Worm (Caenorhabditis elegans): ENCODE data around the gene H04D03.4.

Gene H04D03.4

ce11 chrIII:10407198-10407663 lies 43.7 kb downstream of the H04D03.4 start, which contains the start of gene hat-1 (continued):
- TF ChIP-seq elt-3 (tag; optimal IDR thresholded peaks at IDR 0.05) (no peak), nhr-77 (tag; optimal IDR thresholded peaks at IDR 0.05) (peak; percentile 45), ama-1 (optimal IDR thresholded peaks at IDR 0.05) (no peak), nhr-21 (tag; optimal IDR thresholded peaks at IDR 0.05) (peak; percentile 96), nhr-23 (tag; optimal IDR thresholded peaks at IDR 0.05) (no peak), nhr-12 (tag; optimal IDR thresholded peaks at IDR 0.05) (peak; percentile 35), mdl-1 (tag; optimal IDR thresholded peaks at IDR 0.05) (peak; percentile 41 to 74), ztf-11 (tag; optimal IDR thresholded peaks at IDR 0.05) (no peak), nhr-237 (tag; optimal IDR thresholded peaks at IDR 0.05) (peak; percentile 53)

DNA sequence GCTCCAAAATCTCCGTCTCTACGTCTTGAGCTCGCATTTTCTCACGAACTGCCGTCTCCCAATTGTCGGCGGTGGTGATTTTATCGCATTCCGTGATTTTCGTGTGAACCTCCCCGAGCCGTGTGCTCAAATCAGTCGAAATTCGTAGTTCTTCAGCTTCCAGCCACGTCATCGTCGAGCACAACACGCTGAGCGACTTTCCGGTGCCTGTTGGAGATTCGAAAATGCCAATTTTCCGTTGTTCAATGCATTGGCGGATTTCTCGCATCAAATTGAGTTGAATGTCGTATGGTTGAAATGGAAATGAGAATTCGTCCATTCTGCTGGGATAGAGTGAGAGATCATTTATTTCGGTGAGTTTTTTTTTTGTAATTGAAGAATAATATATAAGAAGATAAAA lies 46.0 kb downstream of the H04D03.4 start, which contains the start of the genes M03C11.3 and chl-1:
Gene M03C11.3 (plus strand): TSS at position 153 of the 400 bp plus-strand sequence.
Gene chl-1 (minus strand): TSS at position 323 of the 400 bp plus-strand sequence.
- TF ChIP-seq unc-39 (tag; optimal IDR thresholded peaks at IDR 0.05): no peak
- no peak for TF ChIP-seq ztf-1 (GFP tag; conservative IDR thresholded peaks at IDR 0.05)
- no peak for TF ChIP-seq nhr-23 (tag; optimal IDR thresholded peaks at IDR 0.05)
- no peak for TF ChIP-seq nhr-237 (tag; optimal IDR thresholded peaks at IDR 0.05)
- no peak for TF ChIP-seq gmeb-1 (tag; optimal IDR thresholded peaks at IDR 0.05)

ce11 chrIII:10398919-10399318 lies 52.0 kb downstream of the H04D03.4 start:
- TF ChIP-seq ztf-1 (GFP tag; conservative IDR thresholded peaks at IDR 0.05) (no peak), lin-11 (tag; optimal IDR thresholded peaks at IDR 0.05) (peak; percentile 25), crh-2 (tag; optimal IDR thresholded peaks at IDR 0.05) (peak; percentile 26), C34F6.9 (tag; optimal IDR thresholded peaks at IDR 0.05) (peak; percentile 45), lsy-2 (tag; optimal IDR thresholded peaks at IDR 0.05) (peak in 1 of 2 experiments; percentile 53), zag-1 (tag; optimal IDR thresholded peaks at IDR 0.05) (peak; percentile 71), nhr-129 (tag; optimal IDR thresholded peaks at IDR 0.05) (peak; percentile 47), nhr-12 (tag; optimal IDR thresholded peaks at IDR 0.05) (no peak), unc-55 (GFP tag; optimal IDR thresholded peaks at IDR 0.05) (peak; percentile 39)

DNA sequence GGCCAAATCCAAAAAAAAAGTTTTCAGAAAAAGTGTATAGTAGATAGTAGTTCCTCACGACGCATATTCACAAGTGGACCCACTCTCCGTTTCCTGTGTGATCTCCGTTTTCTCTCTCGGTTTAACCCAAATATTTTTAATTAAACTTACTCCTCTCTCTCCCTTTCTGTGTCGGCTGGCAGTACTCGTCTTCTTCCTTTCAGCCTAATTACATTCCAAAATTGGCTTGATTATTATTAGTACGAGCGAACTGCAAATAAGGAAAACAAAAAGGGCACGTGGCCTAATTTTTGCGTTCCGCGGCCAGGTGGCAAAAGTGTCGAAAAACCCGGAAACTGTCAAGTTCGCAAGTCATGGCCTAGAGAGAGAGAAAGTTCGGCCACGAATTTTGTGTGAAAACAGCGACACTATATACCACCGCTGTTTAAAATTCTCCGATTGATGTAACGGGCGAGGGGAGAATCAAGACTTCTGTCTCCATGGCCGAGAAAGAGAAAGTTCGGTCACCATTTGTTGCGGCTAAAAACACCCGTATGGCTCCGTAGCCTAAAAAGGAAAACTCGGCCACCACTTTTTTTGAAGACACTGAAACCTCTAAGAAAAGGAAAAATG lies 53.9 kb downstream of the H04D03.4 start:
- TF ChIP-seq ztf-1 (GFP tag; conservative IDR thresholded peaks at IDR 0.05) (no peak), dmd-4 (tag; optimal IDR thresholded peaks at IDR 0.05) (no peak), skn-1 (tag; optimal IDR thresholded peaks at IDR 0.05) (no peak), R02D3.7 (tag; optimal IDR thresholded peaks at IDR 0.05) (no peak), peb-1 (tag; optimal IDR thresholded peaks at IDR 0.05) (no peak), alr-1 (tag; optimal IDR thresholded peaks at IDR 0.05) (no peak), aly-2 (tag; optimal IDR thresholded peaks at IDR 0.05) (no peak), gmeb-1 (tag; optimal IDR thresholded peaks at IDR 0.05) (no peak), ztf-11 (tag; optimal IDR thresholded peaks at IDR 0.05) (no peak), unc-62 (GFP tag; optimal IDR thresholded peaks at IDR 0.05) (no peak), ceh-16 (tag; optimal IDR thresholded peaks at IDR 0.05) (no peak), zag-1 (tag; optimal IDR thresholded peaks at IDR 0.05) (no peak), C34F6.9 (tag; optimal IDR thresholded peaks at IDR 0.05) (no peak), unc-39 (tag; optimal IDR thresholded peaks at IDR 0.05) (no peak)

All from whole organism, L2 larva.